Worm (Caenorhabditis elegans) whole organism, L3 larva: ENCODE measurements around the gene cyp-31A2.

Experiments
- aly-2 ChIP-seq: fragments of 150-350 bp; optimal IDR thresholded peaks from 2 replicates; lab custom pipeline; 2014; ENCODE audit warnings: missing biosample characterization, missing genetic modification characterization
- ceh-28 ChIP-seq: fragments of 150-350 bp; optimal IDR thresholded peaks from 2 replicates; lab custom pipeline; 2014; ENCODE audit warnings: missing biosample characterization, missing genetic modification reagents, missing genetic modification characterization
- ceh-82 ChIP-seq: fragments of 150-350 bp; optimal IDR thresholded peaks from 2 replicates; lab custom pipeline; 2014; ENCODE audit warnings: missing biosample characterization, missing genetic modification characterization
- daf-12 ChIP-seq: fragments of 150-350 bp; optimal IDR thresholded peaks from 2 replicates; lab custom pipeline; 2014; ENCODE audit warnings: missing biosample characterization, missing genetic modification reagents, missing genetic modification characterization
- egl-5 ChIP-seq: fragments of 150-350 bp; optimal IDR thresholded peaks from 2 replicates; lab custom pipeline; 2017; ENCODE audit warnings: missing biosample characterization, missing genetic modification reagents, missing genetic modification characterization, inconsistent platforms
- elt-1 ChIP-seq: fragments of 150-350 bp; optimal IDR thresholded peaks from 2 replicates; lab custom pipeline; 2014; ENCODE audit warnings: missing biosample characterization, missing genetic modification characterization
- elt-2 ChIP-seq: sonication (generic microtip); optimal IDR thresholded peaks from 2 replicates; lab custom pipeline; 2016; ENCODE audit warnings: missing genetic modification reagents, mild to moderate bottlenecking, missing genetic modification characterization, missing compliant biosample characterization
- fkh-10 ChIP-seq: sonication (generic microtip); optimal IDR thresholded peaks from 2 replicates; lab custom pipeline; 2017; ENCODE audit warnings: missing biosample characterization, missing genetic modification reagents, missing genetic modification characterization
- hmg-11 ChIP-seq: sonication (generic microtip); optimal IDR thresholded peaks from 2 replicates; lab custom pipeline; 2016; ENCODE audit warnings: missing genetic modification characterization, missing compliant biosample characterization
- jun-1 ChIP-seq: fragments of 150-350 bp; optimal IDR thresholded peaks from 2 replicates; lab custom pipeline; 2014; ENCODE audit warnings: missing biosample characterization, missing genetic modification reagents, missing genetic modification characterization
- lin-15B ChIP-seq: fragments of 150-350 bp; optimal IDR thresholded peaks from 2 replicates; lab custom pipeline; 2014; ENCODE audit warnings: missing biosample characterization, missing genetic modification characterization
- lin-39 ChIP-seq: fragments of 150-350 bp; optimal IDR thresholded peaks from 2 replicates; lab custom pipeline; 2018; ENCODE audit warnings: missing biosample characterization, missing genetic modification reagents, missing genetic modification characterization
- mml-1 ChIP-seq: fragments of 150-350 bp; sonication (generic microtip); optimal IDR thresholded peaks from 3 replicates; lab custom pipeline; 2014; ENCODE audit warnings: missing biosample characterization, missing genetic modification characterization
- nfya-1 ChIP-seq: sonication (generic microtip); optimal IDR thresholded peaks from 2 replicates; lab custom pipeline; 2017; ENCODE audit warnings: missing genetic modification characterization, mild to moderate bottlenecking, missing compliant biosample characterization, antibody characterized with exemption, moderate library complexity; ENCODE audit not compliant: insufficient read depth
- nhr-23 ChIP-seq: fragments of 150-350 bp; optimal IDR thresholded peaks from 2 replicates; lab custom pipeline; 2014; ENCODE audit warnings: missing biosample characterization, missing genetic modification reagents, missing genetic modification characterization
- nhr-25 ChIP-seq: sonication (generic microtip); optimal IDR thresholded peaks from 2 replicates; lab custom pipeline; 2017; ENCODE audit warnings: missing biosample characterization, missing genetic modification characterization
- nhr-67 ChIP-seq: fragments of 150-350 bp; optimal IDR thresholded peaks from 2 replicates; lab custom pipeline; 2014; ENCODE audit warnings: missing biosample characterization, missing genetic modification characterization
- nhr-77 ChIP-seq: fragments of 150-350 bp; optimal IDR thresholded peaks from 2 replicates; lab custom pipeline; 2014; ENCODE audit warnings: missing biosample characterization, missing genetic modification characterization
- pha-4 ChIP-seq: fragments of 150-350 bp; optimal IDR thresholded peaks from 2 replicates; lab custom pipeline; 2014; ENCODE audit warnings: missing biosample characterization, missing genetic modification reagents, missing genetic modification characterization
- sea-2 ChIP-seq: fragments of 150-350 bp; sonication (generic microtip); optimal IDR thresholded peaks from 4 replicates; lab custom pipeline; 2014; ENCODE audit warnings: missing biosample characterization, missing genetic modification reagents, missing genetic modification characterization
- skn-1 ChIP-seq: fragments of 150-350 bp; optimal IDR thresholded peaks from 2 replicates; lab custom pipeline; 2014; ENCODE audit warnings: missing biosample characterization, missing genetic modification characterization
- snpc-4 ChIP-seq: fragments of 150-350 bp; optimal IDR thresholded peaks from 2 replicates; lab custom pipeline; 2014; ENCODE audit warnings: missing biosample characterization, missing genetic modification characterization
- unc-39 ChIP-seq: sonication (generic microtip); optimal IDR thresholded peaks from 4 replicates; lab custom pipeline; 2017; ENCODE audit warnings: missing biosample characterization, missing genetic modification characterization
- zag-1 ChIP-seq: fragments of 150-350 bp; optimal IDR thresholded peaks from 2 replicates; lab custom pipeline; 2014; ENCODE audit warnings: missing biosample characterization, missing genetic modification characterization
- ztf-4 ChIP-seq: fragments of 150-350 bp; optimal IDR thresholded peaks from 2 replicates; lab custom pipeline; 2014; ENCODE audit warnings: missing biosample characterization, missing genetic modification characterization

The cyp-31A2 gene

ce11 chrIV:11433709-11434108, 29.9 kb downstream of the cyp-31A2 start (continued):
- TF ChIP-seq ceh-82 (tag; lab: Kevin White, UChicago) (no peak), nhr-77 (no peak), ceh-28 (peak; percentile 64), nhr-25 (peak; percentile 23), lin-39 (tag; lab: Kevin White, UChicago) (peak; percentile 54), elt-1 (no peak), aly-2 (tag; lab: Kevin White, UChicago) (no peak), hmg-11 (tag; lab: Kevin White, UChicago) (peak; percentile 76), elt-2 (tag; lab: Kevin White, UChicago) (peak; percentile 24), snpc-4 (tag; lab: Kevin White, UChicago) (peak; percentile 58), daf-12 (no peak), skn-1 (no peak)

- TF ChIP-seq egl-5 (tag; lab: Kevin White, UChicago) (peak; percentile 19), elt-2 (tag; lab: Kevin White, UChicago) (peak; percentile 64), fkh-10 (no peak)
Observed at ce11 chrIV:11434575-11434974, 30.8 kb downstream of the cyp-31A2 start.

- TF ChIP-seq nhr-67 (tag; lab: Kevin White, UChicago) (no peak), egl-5 (tag; lab: Kevin White, UChicago) (no peak), lin-15B (tag; lab: Kevin White, UChicago) (no peak), aly-2 (tag; lab: Kevin White, UChicago) (no peak), fkh-10 (no peak), nhr-23 (no peak)
Observed at ce11 chrIV:11435761-11436160, 32.0 kb downstream of the cyp-31A2 start.

ce11 chrIV:11438255-11438654, 34.5 kb downstream of the cyp-31A2 start:
- peak; percentile 89 for TF ChIP-seq pha-4
- TF ChIP-seq jun-1 (tag; lab: Kevin White, UChicago), result no peak

ce11 chrIV:11452928-11453327, 49.2 kb downstream of the cyp-31A2 start:
- TF ChIP-seq unc-39 (no peak), mml-1 (tag; lab: Kevin White, UChicago) (no peak), nfya-1 (tag; lab: Kevin White, UChicago) (no peak), egl-5 (tag; lab: Kevin White, UChicago) (no peak), lin-39 (tag; lab: Kevin White, UChicago) (peak; percentile 55), zag-1 (tag; lab: Kevin White, UChicago) (no peak), ztf-4 (tag; lab: Kevin White, UChicago) (no peak), aly-2 (tag; lab: Kevin White, UChicago) (no peak), sea-2 (GFP tag; lab: Kevin White, UChicago) (no peak)
- TF ChIP-seq, all 47 proteins: peak for 1
